Worm (Caenorhabditis elegans): Measurements from ENCODE around the gene ZK470.6.

- TF ChIP-seq hnd-1 (tag; optimal IDR thresholded peaks at IDR 0.05) (no peak), ceh-13 (GFP tag; optimal IDR thresholded peaks at IDR 0.05) (no peak), ama-1 (optimal IDR thresholded peaks at IDR 0.05) (no peak), pes-1 (GFP tag; IDR thresholded peaks at IDR 0.05) (no peak), tbx-11 (GFP tag; IDR thresholded peaks at IDR 0.05) (no peak), sea-1 (GFP tag; conservative IDR thresholded peaks at IDR 0.05) (no peak), flt-1 (GFP tag; IDR thresholded peaks at IDR 0.05) (no peak), ceh-36 (tag; optimal IDR thresholded peaks at IDR 0.05) (no peak), scrt-1 (GFP tag; IDR thresholded peaks at IDR 0.05) (no peak), ets-7 (tag; optimal IDR thresholded peaks at IDR 0.05) (no peak), hmg-4 (GFP tag; optimal IDR thresholded peaks at IDR 0.05) (no peak), aly-1 (tag; optimal IDR thresholded peaks at IDR 0.05) (no peak), tbx-37 (GFP tag; conservative IDR thresholded peaks at IDR 0.05) (no peak), B0310.2 (tag; optimal IDR thresholded peaks at IDR 0.05) (no peak)
Measured at ce11 chrX:4140755-4141417, 36.4 kb downstream of the ZK470.6 start.

Data from whole organism, early embryonic.